2 fruit fly cellular contexts compared by ENCODE assay signal in genomic region chr3R:9546808-9547381, dm6.
A peak's percentile ranks its signal among the peaks of the same experiment; 100 is the strongest.
TF ChIP-seq lines count a peak whose summit lies in the region.

No protein-coding gene starts in this region.

- no peak for TF ChIP-seq CTCF in whole organism, embryonic (GFP tag; optimal IDR thresholded peaks at IDR 0.05; lab: Kevin White, UChicago)

TF ChIP-seq in whole organism, embryonic, 481 proteins besides CTCF, POLR2A, EP300 and RAD21:
- no peak for TF ChIP-seq ttk (GFP tag; IDR thresholded peaks at IDR 0.05; lab: Robert Waterston, UW)
- TF ChIP-seq prd (optimal IDR thresholded peaks at IDR 0.05; lab: Kevin White, UChicago), result no peak
- peak; percentile 39; the same call in 1 of the 3 replicates for TF ChIP-seq prd (GFP tag; IDR thresholded peaks at IDR 0.05; lab: Robert Waterston, UW)
- 0 out of 3 replicates have a peak, but pooled peaks have one; percentile 41 for TF ChIP-seq ase (GFP tag; IDR thresholded peaks at IDR 0.05; lab: Robert Waterston, UW)
- TF ChIP-seq CG7372 (GFP tag; IDR thresholded peaks at IDR 0.05; lab: Robert Waterston, UW), result 0 out of 2 replicates have a peak, but pooled peaks have one; percentile 17
- TF ChIP-seq Med (GFP tag; lab: Kevin White, UChicago), result peak; percentile 70
- TF ChIP-seq chm (GFP tag; IDR thresholded peaks at IDR 0.05; lab: Robert Waterston, UW), result 0 out of 2 replicates have a peak, but pooled peaks have one; percentile 15
- TF ChIP-seq caup (GFP tag; optimal IDR thresholded peaks at IDR 0.05; lab: Kevin White, UChicago; ENCODE audit: severe bottlenecking), result no peak
- TF ChIP-seq CG17612 (GFP tag; IDR thresholded peaks at IDR 0.05; lab: Robert Waterston, UW), result 0 out of 2 replicates have a peak, but pooled peaks have one; percentile 33
- TF ChIP-seq otp (GFP tag; IDR thresholded peaks at IDR 0.05; lab: Robert Waterston, UW), result no peak
- TF ChIP-seq CG8478 (optimal IDR thresholded peaks at IDR 0.05; lab: Kevin White, UChicago), result peak; percentile 55
- TF ChIP-seq ranshi (GFP tag; IDR thresholded peaks at IDR 0.05; lab: Robert Waterston, UW), result 0 out of 2 replicates have a peak, but pooled peaks have one; percentile 15
- no peak for TF ChIP-seq corto (GFP tag; optimal IDR thresholded peaks at IDR 0.05; lab: Kevin White, UChicago)
- 0 out of 3 replicates have a peak, but pooled peaks have one; percentile 13 for TF ChIP-seq zfh1 (GFP tag; IDR thresholded peaks at IDR 0.05; lab: Robert Waterston, UW)
- TF ChIP-seq CG4360 (GFP tag; IDR thresholded peaks at IDR 0.05; lab: Robert Waterston, UW), result peak; percentile 94
- TF ChIP-seq gcm (GFP tag; optimal IDR thresholded peaks at IDR 0.05; lab: Kevin White, UChicago), result peak; percentile 64
- TF ChIP-seq Sin3A (optimal IDR thresholded peaks at IDR 0.05; lab: Kevin White, UChicago), result no peak
- TF ChIP-seq Dfd (GFP tag; optimal IDR thresholded peaks at IDR 0.05; lab: Kevin White, UChicago), result peak in 1 of 2 experiments; percentile 62

TF ChIP-seq in whole organism, wandering third instar larva, 38 proteins besides CTCF, POLR2A, EP300 and RAD21:
- TF ChIP-seq Dfd (GFP tag; optimal IDR thresholded peaks at IDR 0.05; lab: Kevin White, UChicago), result peak; percentile 82
- no peak for TF ChIP-seq Hr78 (GFP tag; optimal IDR thresholded peaks at IDR 0.05; lab: Kevin White, UChicago)
TF ChIP-seq in whole organism, wandering third instar larva: peak in this region for 1.
